Worm (Caenorhabditis elegans) whole organism, L4 larva: Measurements from ENCODE around the gene F16B12.7.

Experiments used
- ceh-28 ChIP-seq: fragments of 150-350 bp; optimal IDR thresholded peaks from 2 replicates; lab custom pipeline; 2014; ENCODE audit warnings: missing biosample characterization, missing genetic modification reagents, missing genetic modification characterization
- ceh-44 ChIP-seq: fragments of 200-800 bp; sonication (Bioruptor generic); IDR thresholded peaks from 2 replicates; pipeline ENCODE4 v1.3.6; 2022; ENCODE audit warnings: missing genetic modification reagents, missing genetic modification characterization, missing compliant biosample characterization
- dpl-1 ChIP-seq: fragments of 150-350 bp; optimal IDR thresholded peaks from 2 replicates; lab custom pipeline; 2014; ENCODE audit warnings: missing biosample characterization, missing genetic modification reagents, missing genetic modification characterization
- fos-1 ChIP-seq: fragments of 150-350 bp; optimal IDR thresholded peaks from 2 replicates; lab custom pipeline; 2014; ENCODE audit warnings: missing biosample characterization, missing genetic modification characterization
- lsy-2 ChIP-seq, 2 experiments: fragments of 150-350 bp in 1 of 2; sonication (generic microtip) in 1 of 2; optimal IDR thresholded peaks; 2 replicates each; lab custom pipeline; 2014 to 2017; ENCODE audit warnings: missing biosample characterization in 2 of 2, missing genetic modification characterization in 2 of 2
- nhr-11 ChIP-seq: fragments of 150-350 bp; optimal IDR thresholded peaks from 2 replicates; lab custom pipeline; 2014; ENCODE audit warnings: missing biosample characterization, missing genetic modification characterization
- nhr-76 ChIP-seq: fragments of 150-350 bp; optimal IDR thresholded peaks from 2 replicates; lab custom pipeline; 2014; ENCODE audit warnings: missing biosample characterization, missing genetic modification characterization
- unc-62 ChIP-seq, 3 experiments: fragments of 150-350 bp in 1 of 3; sonication (generic microtip); optimal IDR thresholded peaks in 2 of 3; peaks in 1 of 3; 1 replicate in 1 of 3; 2 replicates in 2 of 3; lab custom pipeline; 2014 to 2017; ENCODE audit warnings: missing biosample characterization in 3 of 3, missing genetic modification characterization in 3 of 3, missing genetic modification reagents in 3 of 3, missing genotype in 1 of 3

ce11 chrX:14127291-14127922 is 19.1 kb downstream of the F16B12.7 start, which contains the start of gene F28H6.4:
- no peak for TF ChIP-seq nhr-11
- no peak for TF ChIP-seq ceh-28 (tag; lab: Kevin White, UChicago)
- no peak for TF ChIP-seq fos-1 (tag; lab: Kevin White, UChicago)
- TF ChIP-seq dpl-1 (GFP tag; lab: Kevin White, UChicago): no peak
- no peak for TF ChIP-seq unc-62 (GFP tag; optimal IDR thresholded peaks at IDR 0.05 in 1 of 2; lab: Kevin White, UChicago)
- no peak for TF ChIP-seq unc-62 (tag; optimal IDR thresholded peaks at IDR 0.05; lab: Kevin White, UChicago)
- no peak for TF ChIP-seq ceh-44 (GFP tag; lab: Robert Waterston, UW)
- no peak for TF ChIP-seq lsy-2 (tag; optimal IDR thresholded peaks at IDR 0.05; lab: Kevin White, UChicago)
- no peak for TF ChIP-seq nhr-76 (tag; lab: Kevin White, UChicago)
